Worm (Caenorhabditis elegans): ENCODE results near the gene R07B1.7.

R07B1.7 gene

DNA sequence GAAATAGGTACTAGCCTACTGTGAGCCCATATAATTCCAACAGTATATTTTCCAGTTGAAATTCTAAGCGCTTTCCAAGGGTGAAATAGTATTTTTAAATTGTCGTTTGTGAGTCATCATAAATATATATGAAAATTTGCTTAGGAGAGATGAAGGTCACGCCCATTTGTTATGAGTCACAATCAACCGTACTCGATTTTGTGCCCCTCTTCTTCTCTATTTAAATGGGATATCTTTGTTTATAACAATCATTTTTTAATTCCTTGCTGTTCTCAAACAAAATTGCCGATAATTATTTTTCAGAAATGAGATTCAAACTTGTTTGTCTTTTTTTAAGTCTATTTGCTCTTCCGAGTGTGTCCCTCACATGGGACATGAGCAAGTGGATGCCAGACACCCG is 50.1 kb downstream of the R07B1.7 start, which contains the start of gene folr-1:
TSS of gene folr-1 (plus strand) at position 301 of the 400 bp plus-strand sequence.
- TF ChIP-seq dmd-6 (GFP tag; IDR thresholded peaks at IDR 0.05) (no peak), attf-4 (tag; optimal IDR thresholded peaks at IDR 0.05) (no peak), zfp-3 (GFP tag; conservative IDR thresholded peaks at IDR 0.05) (no peak), egl-27 (tag; optimal IDR thresholded peaks at IDR 0.05) (no peak), F37D6.2 (tag; optimal IDR thresholded peaks at IDR 0.05) (no peak), hlh-30 (tag; optimal IDR thresholded peaks at IDR 0.05; ENCODE audit: insufficient read depth) (no peak), pqm-1 (tag; optimal IDR thresholded peaks at IDR 0.05) (no peak), unc-130 (GFP tag; optimal IDR thresholded peaks at IDR 0.05) (no peak), aha-1 (tag) (no peak)
